Worm (Caenorhabditis elegans) whole organism, L3 larva: ENCODE measurements around the gene F42F12.14.

Source experiments
- ama-1 ChIP-seq: fragments of 150-350 bp; optimal IDR thresholded peaks from 2 replicates; lab custom pipeline; 2018
- ceh-28 ChIP-seq: fragments of 150-350 bp; optimal IDR thresholded peaks from 2 replicates; lab custom pipeline; 2014; ENCODE audit warnings: missing biosample characterization, missing genetic modification reagents, missing genetic modification characterization
- ceh-9 ChIP-seq: sonication (generic microtip); optimal IDR thresholded peaks from 2 replicates; lab custom pipeline; 2018; ENCODE audit warnings: missing biosample characterization, missing genetic modification characterization
- daf-12 ChIP-seq: fragments of 150-350 bp; optimal IDR thresholded peaks from 2 replicates; lab custom pipeline; 2014; ENCODE audit warnings: missing biosample characterization, missing genetic modification reagents, missing genetic modification characterization
- egl-27 ChIP-seq: sonication (generic microtip); optimal IDR thresholded peaks from 4 replicates; lab custom pipeline; 2017; ENCODE audit warnings: missing biosample characterization, missing genetic modification reagents, missing genetic modification characterization
- egl-5 ChIP-seq: fragments of 150-350 bp; optimal IDR thresholded peaks from 2 replicates; lab custom pipeline; 2017; ENCODE audit warnings: missing biosample characterization, missing genetic modification reagents, missing genetic modification characterization, inconsistent platforms
- elt-1 ChIP-seq: fragments of 150-350 bp; optimal IDR thresholded peaks from 2 replicates; lab custom pipeline; 2014; ENCODE audit warnings: missing biosample characterization, missing genetic modification characterization
- elt-2 ChIP-seq: sonication (generic microtip); optimal IDR thresholded peaks from 2 replicates; lab custom pipeline; 2016; ENCODE audit warnings: missing genetic modification reagents, mild to moderate bottlenecking, missing genetic modification characterization, missing compliant biosample characterization
- elt-3 ChIP-seq, 3 experiments: fragments of 150-350 bp in 1 of 3; sonication (generic microtip) in 2 of 3; optimal IDR thresholded peaks; 2 replicates in 2 of 3; 4 replicates in 1 of 3; lab custom pipeline; 2014 to 2017; ENCODE audit warnings: missing biosample characterization in 3 of 3, missing genetic modification characterization in 3 of 3
- fkh-10 ChIP-seq: sonication (generic microtip); optimal IDR thresholded peaks from 2 replicates; lab custom pipeline; 2017; ENCODE audit warnings: missing biosample characterization, missing genetic modification reagents, missing genetic modification characterization
- fkh-2 ChIP-seq: fragments of 150-350 bp; optimal IDR thresholded peaks from 2 replicates; lab custom pipeline; 2014; ENCODE audit warnings: missing biosample characterization, missing genetic modification reagents, missing genetic modification characterization
- fos-1 ChIP-seq: fragments of 150-350 bp; optimal IDR thresholded peaks from 2 replicates; lab custom pipeline; 2014; ENCODE audit warnings: missing biosample characterization, missing genetic modification characterization
- hmg-11 ChIP-seq: sonication (generic microtip); optimal IDR thresholded peaks from 2 replicates; lab custom pipeline; 2016; ENCODE audit warnings: missing genetic modification characterization, missing compliant biosample characterization
- jun-1 ChIP-seq: fragments of 150-350 bp; optimal IDR thresholded peaks from 2 replicates; lab custom pipeline; 2014; ENCODE audit warnings: missing biosample characterization, missing genetic modification reagents, missing genetic modification characterization
- lin-39 ChIP-seq: fragments of 150-350 bp; optimal IDR thresholded peaks from 2 replicates; lab custom pipeline; 2018; ENCODE audit warnings: missing biosample characterization, missing genetic modification reagents, missing genetic modification characterization
- lsy-12 ChIP-seq: sonication (generic microtip); optimal IDR thresholded peaks from 2 replicates; lab custom pipeline; 2016; ENCODE audit warnings: mild to moderate bottlenecking, missing genetic modification characterization, missing compliant biosample characterization
- nhr-11 ChIP-seq: fragments of 150-350 bp; optimal IDR thresholded peaks from 2 replicates; lab custom pipeline; 2014; ENCODE audit warnings: missing biosample characterization, missing genetic modification characterization
- nhr-12 ChIP-seq: fragments of 150-350 bp; optimal IDR thresholded peaks from 2 replicates; lab custom pipeline; 2014; ENCODE audit warnings: missing biosample characterization, missing genetic modification characterization
- nhr-25 ChIP-seq: sonication (generic microtip); optimal IDR thresholded peaks from 2 replicates; lab custom pipeline; 2017; ENCODE audit warnings: missing biosample characterization, missing genetic modification characterization
- nhr-28 ChIP-seq: fragments of 150-350 bp; optimal IDR thresholded peaks from 2 replicates; lab custom pipeline; 2014; ENCODE audit warnings: missing biosample characterization, missing genetic modification characterization
- nhr-43 ChIP-seq: sonication (generic microtip); optimal IDR thresholded peaks from 2 replicates; lab custom pipeline; 2016; ENCODE audit warnings: mild to moderate bottlenecking, missing genetic modification characterization, missing compliant biosample characterization; ENCODE audit not compliant: poor library complexity, severe bottlenecking
- nhr-67 ChIP-seq: fragments of 150-350 bp; optimal IDR thresholded peaks from 2 replicates; lab custom pipeline; 2014; ENCODE audit warnings: missing biosample characterization, missing genetic modification characterization
- nhr-77 ChIP-seq: fragments of 150-350 bp; optimal IDR thresholded peaks from 2 replicates; lab custom pipeline; 2014; ENCODE audit warnings: missing biosample characterization, missing genetic modification characterization
- pha-4 ChIP-seq: fragments of 150-350 bp; optimal IDR thresholded peaks from 2 replicates; lab custom pipeline; 2014; ENCODE audit warnings: missing biosample characterization, missing genetic modification reagents, missing genetic modification characterization
- pqm-1 ChIP-seq: fragments of 150-350 bp; optimal IDR thresholded peaks from 2 replicates; lab custom pipeline; 2017; ENCODE audit warnings: missing biosample characterization, missing genetic modification characterization, inconsistent platforms
- sea-2 ChIP-seq: fragments of 150-350 bp; sonication (generic microtip); optimal IDR thresholded peaks from 4 replicates; lab custom pipeline; 2014; ENCODE audit warnings: missing biosample characterization, missing genetic modification reagents, missing genetic modification characterization
- snpc-4 ChIP-seq: fragments of 150-350 bp; optimal IDR thresholded peaks from 2 replicates; lab custom pipeline; 2014; ENCODE audit warnings: missing biosample characterization, missing genetic modification characterization
- tbx-2 ChIP-seq: sonication (generic microtip); optimal IDR thresholded peaks from 2 replicates; lab custom pipeline; 2016; ENCODE audit warnings: mild to moderate bottlenecking, missing genetic modification characterization, missing compliant biosample characterization
- unc-39 ChIP-seq: sonication (generic microtip); optimal IDR thresholded peaks from 4 replicates; lab custom pipeline; 2017; ENCODE audit warnings: missing biosample characterization, missing genetic modification characterization
- unc-62 ChIP-seq: fragments of 150-350 bp; sonication (generic microtip); optimal IDR thresholded peaks from 4 replicates; lab custom pipeline; 2014; ENCODE audit warnings: missing biosample characterization, missing genetic modification reagents, missing genetic modification characterization
- ztf-11 ChIP-seq: fragments of 150-350 bp; optimal IDR thresholded peaks from 2 replicates; lab custom pipeline; 2014; ENCODE audit warnings: missing biosample characterization, missing genetic modification characterization

F42F12.14 gene

DNA sequence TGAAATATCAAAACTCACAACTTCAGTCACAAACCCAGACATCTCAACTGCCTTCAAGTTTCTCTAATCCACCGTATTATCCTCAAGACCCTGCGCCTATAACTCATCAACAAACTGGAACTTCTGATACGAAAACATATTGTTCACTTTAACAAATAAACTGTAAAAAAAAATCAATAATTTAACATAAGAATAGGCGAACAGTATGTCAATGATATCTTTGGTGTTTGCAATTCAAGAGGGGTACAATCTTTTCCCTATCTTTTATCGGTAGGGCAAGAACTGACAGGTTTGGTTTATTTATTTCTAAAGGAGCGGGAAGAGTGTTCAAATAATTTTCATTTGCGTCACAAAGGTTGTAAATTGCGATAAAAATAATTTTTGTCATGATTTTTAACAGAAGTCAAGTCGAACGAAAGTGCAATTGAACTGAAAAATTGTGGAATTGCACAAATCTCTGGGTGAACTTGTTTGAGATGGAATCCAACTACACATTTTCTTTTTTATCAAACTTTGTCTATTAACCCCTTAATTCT, 14.6 kb downstream of the F42F12.14 start (continued):
- TF ChIP-seq jun-1 (tag; lab: Kevin White, UChicago), result peak; percentile 100
- peak; percentile 100 for TF ChIP-seq ceh-28 (tag; lab: Kevin White, UChicago)
- peak; percentile 72 to 98 (median 87) for TF ChIP-seq elt-3 (tag; optimal IDR thresholded peaks at IDR 0.05; lab: Kevin White, UChicago)
- TF ChIP-seq ceh-9 (tag; lab: Kevin White, UChicago), result no peak
- peak; percentile 56 for TF ChIP-seq fkh-2 (tag; lab: Kevin White, UChicago)
- peak; percentile 89 for TF ChIP-seq unc-62 (GFP tag; lab: Kevin White, UChicago)
- peak; percentile 98 for TF ChIP-seq nhr-77
- TF ChIP-seq ztf-11, result peak; percentile 53
- TF ChIP-seq sea-2 (GFP tag; lab: Kevin White, UChicago), result peak; percentile 11

DNA sequence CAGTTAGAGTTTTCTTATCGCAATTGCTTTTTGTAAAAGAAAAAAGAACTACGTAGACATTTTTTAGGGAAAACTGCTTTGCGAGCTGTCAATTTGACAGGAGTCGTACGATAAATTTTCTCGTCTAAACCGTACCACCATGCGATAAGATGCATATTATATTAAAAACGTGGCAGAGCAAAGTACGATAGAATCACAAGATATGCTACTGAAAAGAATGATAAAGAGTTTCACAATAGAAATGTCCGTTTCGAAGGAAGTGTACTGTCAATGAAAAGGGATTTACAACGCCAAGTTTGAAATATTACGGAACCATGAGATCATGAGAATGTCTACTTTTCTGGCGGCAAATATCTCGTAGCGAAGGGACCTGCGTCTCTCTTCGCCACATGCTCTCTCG, 16.4 kb downstream of the F42F12.14 start, which contains the start of gene F19H6.5:
Gene F19H6.5, minus strand, starts transcription at position 101 of the 400 bp plus-strand sequence.
- TF ChIP-seq unc-39 (tag; lab: Kevin White, UChicago) (no peak), jun-1 (tag; lab: Kevin White, UChicago) (no peak), nhr-25 (tag; lab: Kevin White, UChicago) (no peak), egl-27 (tag; lab: Kevin White, UChicago) (no peak), nhr-77 (no peak), lsy-12 (no peak), sea-2 (GFP tag; lab: Kevin White, UChicago) (no peak), ceh-28 (tag; lab: Kevin White, UChicago) (no peak), lin-39 (no peak), pha-4 (tag; lab: Kevin White, UChicago) (no peak), nhr-67 (tag; lab: Kevin White, UChicago) (no peak), elt-3 (tag; optimal IDR thresholded peaks at IDR 0.05; lab: Kevin White, UChicago) (no peak)

DNA sequence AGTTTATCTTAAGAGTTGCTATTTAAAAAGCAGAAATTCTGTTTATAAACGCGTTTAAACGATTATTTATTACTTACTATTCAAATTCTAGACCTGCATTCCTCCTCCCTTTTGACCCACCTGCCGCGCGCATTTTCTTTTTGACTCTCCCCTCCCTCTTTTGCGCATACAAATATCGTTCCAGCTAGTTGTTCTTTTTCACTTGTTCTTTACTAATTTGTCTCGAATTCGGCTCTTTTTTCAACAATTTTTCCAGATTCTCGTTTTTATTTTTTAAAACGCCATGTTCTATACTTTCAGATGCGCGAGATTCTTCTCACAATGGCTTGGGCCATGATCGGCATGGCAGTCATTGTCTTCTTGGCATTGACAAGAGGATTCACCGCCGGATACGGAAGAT, 17.0 kb downstream of the F42F12.14 start, which contains the start of gene F19H6.4:
Gene F19H6.4, plus strand, starts transcription at position 301 of the 400 bp plus-strand sequence.
- no peak for TF ChIP-seq nhr-28 (tag; lab: Kevin White, UChicago)
- no peak for TF ChIP-seq elt-3 (tag; optimal IDR thresholded peaks at IDR 0.05; lab: Kevin White, UChicago)
- TF ChIP-seq fos-1 (tag; lab: Kevin White, UChicago), result no peak
- TF ChIP-seq nhr-77, result no peak
- no peak for TF ChIP-seq elt-2 (tag; lab: Kevin White, UChicago)

DNA sequence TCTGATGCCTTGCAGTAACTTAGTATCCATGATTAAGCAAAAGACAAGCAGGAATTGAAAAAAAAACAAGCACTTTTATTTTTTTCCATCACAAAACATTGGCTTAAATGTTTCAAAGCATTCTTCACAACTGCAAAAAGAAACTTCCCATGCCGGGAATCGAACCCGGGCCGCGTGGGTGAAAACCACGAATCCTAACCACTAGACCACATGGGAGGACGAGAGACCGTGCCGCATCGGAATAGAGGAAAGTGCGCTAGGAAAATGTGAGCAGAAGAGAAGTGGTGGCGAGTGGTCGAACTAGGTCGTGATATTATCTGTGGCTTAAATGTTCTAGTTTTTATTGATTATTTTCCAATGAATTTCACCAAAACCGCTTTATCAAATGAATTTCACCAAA, 19.1 kb downstream of the F42F12.14 start:
- TF ChIP-seq elt-2 (tag; lab: Kevin White, UChicago) (peak; percentile 35), egl-5 (tag; lab: Kevin White, UChicago) (no peak), hmg-11 (peak; percentile 87), daf-12 (tag; lab: Kevin White, UChicago) (no peak), elt-3 (tag; optimal IDR thresholded peaks at IDR 0.05; lab: Kevin White, UChicago) (no peak), lin-39 (peak; percentile 39), tbx-2 (tag; lab: Kevin White, UChicago) (peak; percentile 18), snpc-4 (tag; lab: Kevin White, UChicago) (no peak), fkh-10 (GFP tag; lab: Kevin White, UChicago) (no peak), nhr-43 (tag; lab: Kevin White, UChicago) (peak; percentile 44), ceh-28 (tag; lab: Kevin White, UChicago) (peak; percentile 33), pqm-1 (tag; lab: Kevin White, UChicago) (peak; percentile 14), ama-1 (lab: Kevin White, UChicago) (no peak), egl-27 (tag; lab: Kevin White, UChicago) (no peak), nhr-12 (tag; lab: Kevin White, UChicago) (no peak), nhr-11 (tag; lab: Kevin White, UChicago) (no peak), ceh-9 (tag; lab: Kevin White, UChicago) (no peak)

DNA sequence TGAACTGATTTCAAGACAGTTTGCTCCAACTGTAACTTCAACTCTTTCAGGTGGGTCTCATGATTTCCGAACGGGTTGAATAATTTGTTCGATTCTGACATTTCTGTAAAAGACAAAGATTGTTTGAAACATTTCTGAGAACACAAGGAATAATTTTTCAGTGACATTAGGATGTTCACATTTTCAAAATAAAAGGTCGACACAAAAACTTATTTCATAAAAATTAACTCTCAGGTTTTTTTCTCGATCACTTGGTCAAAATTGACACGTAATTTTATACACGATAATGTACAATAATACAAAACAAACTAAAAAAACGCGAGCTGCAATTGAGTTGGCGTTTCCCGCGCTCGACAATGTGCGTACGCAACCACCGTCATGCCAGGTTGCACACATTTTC, 22.9 kb downstream of the F42F12.14 start, which contains the start of gene rif-1.2:
Gene rif-1.2, minus strand, starts transcription at position 101 of the 400 bp plus-strand sequence.
- no peak for TF ChIP-seq ceh-9 (tag; lab: Kevin White, UChicago)
- TF ChIP-seq elt-1 (tag; lab: Kevin White, UChicago), result no peak
- TF ChIP-seq pqm-1 (tag; lab: Kevin White, UChicago), result no peak
- TF ChIP-seq lin-39, result no peak
- TF ChIP-seq nhr-25 (tag; lab: Kevin White, UChicago), result no peak
- no peak for TF ChIP-seq snpc-4 (tag; lab: Kevin White, UChicago)
- TF ChIP-seq nhr-67 (tag; lab: Kevin White, UChicago), result no peak
